Fruit fly (Drosophila melanogaster) whole organism, embryonic: ENCODE results near the gene CG1840.

Source experiments
- BEAF-32 ChIP-seq: fragments of 200-800 bp; sonication (Bioruptor generic); optimal IDR thresholded peaks from 3 replicates; lab custom pipeline; 2017; ENCODE audit warnings: missing biosample characterization, missing genetic modification characterization, mild to moderate bottlenecking, moderate library complexity, missing genetic modification reagents
- CG10366 ChIP-seq: fragments of 200-800 bp; sonication (Bioruptor generic); IDR thresholded peaks from 2 replicates; pipeline ENCODE4 v1.3.6; 2022; ENCODE audit warnings: missing biosample characterization, missing genetic modification characterization
- CG11093 ChIP-seq: fragments of 200-800 bp; sonication (Bioruptor generic); IDR thresholded peaks from 3 replicates; pipeline ENCODE4 v1.3.6; 2022; ENCODE audit warnings: missing biosample characterization, missing genetic modification characterization
- CG11504 ChIP-seq: fragments of 200-800 bp; sonication (Bioruptor generic); optimal IDR thresholded peaks from 3 replicates; lab custom pipeline; 2019; ENCODE audit warnings: missing biosample characterization, mild to moderate bottlenecking, missing genetic modification characterization, moderate library complexity
- CG12155 ChIP-seq: fragments of 200-800 bp; sonication (Bioruptor generic); optimal IDR thresholded peaks from 3 replicates; lab custom pipeline; 2016; ENCODE audit warnings: missing biosample characterization, missing genetic modification characterization
- CG12299 ChIP-seq: fragments of 200-800 bp; sonication (Bioruptor generic); optimal IDR thresholded peaks from 2 replicates; lab custom pipeline; 2018; ENCODE audit warnings: missing biosample characterization, mild to moderate bottlenecking, missing genetic modification characterization
- CG1233 ChIP-seq: fragments of 200-800 bp; sonication (Bioruptor generic); optimal IDR thresholded peaks from 4 replicates; lab custom pipeline; 2018; ENCODE audit warnings: missing biosample characterization, mild to moderate bottlenecking, missing genetic modification characterization
- CG12744 ChIP-seq: fragments of 200-800 bp; sonication (Bioruptor generic); optimal IDR thresholded peaks from 2 replicates; lab custom pipeline; 2016; ENCODE audit warnings: missing biosample characterization, missing genetic modification characterization
- CG13123 ChIP-seq: fragments of 200-800 bp; sonication (Bioruptor generic); optimal IDR thresholded peaks from 2 replicates; lab custom pipeline; 2016; ENCODE audit warnings: missing biosample characterization, missing genetic modification characterization
- CG13894 ChIP-seq: fragments of 200-800 bp; sonication (Bioruptor generic); optimal IDR thresholded peaks from 3 replicates; lab custom pipeline; 2018; ENCODE audit warnings: missing biosample characterization, mild to moderate bottlenecking, missing genetic modification characterization, moderate library complexity
- CG15601 ChIP-seq: fragments of 200-800 bp; sonication (Bioruptor generic); optimal IDR thresholded peaks from 3 replicates; lab custom pipeline; 2019; ENCODE audit warnings: missing biosample characterization, mild to moderate bottlenecking, missing genetic modification characterization, moderate library complexity
- CG15696 ChIP-seq: fragments of 200-800 bp; sonication (Bioruptor generic); optimal IDR thresholded peaks from 2 replicates; lab custom pipeline; 2019; ENCODE audit warnings: missing biosample characterization, mild to moderate bottlenecking, missing genetic modification characterization, moderate library complexity
- CG16863 ChIP-seq: fragments of 200-800 bp; sonication (Bioruptor generic); optimal IDR thresholded peaks from 3 replicates; lab custom pipeline; 2016; ENCODE audit warnings: missing biosample characterization, missing genetic modification characterization
- CG17829 ChIP-seq: fragments of 200-800 bp; optimal IDR thresholded peaks from 2 replicates; lab custom pipeline; 2019; ENCODE audit warnings: missing biosample characterization, mild to moderate bottlenecking, missing genetic modification characterization, moderate library complexity
- CG17912 ChIP-seq: fragments of 200-800 bp; sonication (Bioruptor generic); optimal IDR thresholded peaks from 2 replicates; lab custom pipeline; 2018; ENCODE audit warnings: missing biosample characterization, mild to moderate bottlenecking, missing genetic modification characterization
- CG1792 ChIP-seq: fragments of 200-800 bp; sonication (Bioruptor generic); optimal IDR thresholded peaks from 2 replicates; lab custom pipeline; 2016; ENCODE audit warnings: missing biosample characterization, missing genetic modification characterization
- CG1832 ChIP-seq: fragments of 200-800 bp; sonication (Bioruptor generic); optimal IDR thresholded peaks from 2 replicates; lab custom pipeline; 2017; ENCODE audit warnings: missing biosample characterization, mild to moderate bottlenecking, missing genetic modification characterization, inconsistent platforms
- CG2129 ChIP-seq: fragments of 200-800 bp; sonication (Bioruptor generic); IDR thresholded peaks from 2 replicates; pipeline ENCODE4 v1.3.6; 2022; ENCODE audit warnings: missing biosample characterization, missing genetic modification characterization; ENCODE audit not compliant: partially characterized antibody
- CG30403 ChIP-seq: fragments of 200-800 bp; sonication (Bioruptor generic); optimal IDR thresholded peaks from 3 replicates; lab custom pipeline; 2016; ENCODE audit warnings: missing biosample characterization, missing genetic modification characterization
- CG30431 ChIP-seq: fragments of 200-800 bp; sonication (Bioruptor generic); optimal IDR thresholded peaks from 2 replicates; lab custom pipeline; 2017; ENCODE audit warnings: missing biosample characterization, missing genetic modification characterization
- CG3726 ChIP-seq: fragments of 200-800 bp; sonication (Bioruptor generic); IDR thresholded peaks from 3 replicates; pipeline ENCODE4, ENCODE4 v1.3.6; 2022; ENCODE audit warnings: missing biosample characterization, missing genetic modification characterization
- CG4424 ChIP-seq: fragments of 200-800 bp; sonication (Bioruptor generic); optimal IDR thresholded peaks from 3 replicates; lab custom pipeline; 2016; ENCODE audit warnings: missing biosample characterization, missing genetic modification characterization
- CG6689 ChIP-seq: fragments of 200-800 bp; sonication (Bioruptor generic); IDR thresholded peaks from 2 replicates; pipeline ENCODE4 v1.3.6; 2022; ENCODE audit warnings: missing biosample characterization, missing genetic modification characterization
- CG7556 ChIP-seq: fragments of 200-800 bp; sonication (Bioruptor generic); optimal IDR thresholded peaks from 2 replicates; lab custom pipeline; 2017; ENCODE audit warnings: missing biosample characterization, mild to moderate bottlenecking, missing genetic modification characterization
- CG7963 ChIP-seq: fragments of 200-800 bp; sonication (Bioruptor generic); IDR thresholded peaks from 3 replicates; pipeline ENCODE4 v1.3.6; 2022; ENCODE audit warnings: missing biosample characterization, missing genetic modification characterization; ENCODE audit not compliant: partially characterized antibody
- CHES-1-like ChIP-seq: fragments of 200-800 bp; sonication (Bioruptor generic); optimal IDR thresholded peaks from 2 replicates; lab custom pipeline; 2016; ENCODE audit warnings: missing biosample characterization, missing genetic modification characterization
- HLH3B ChIP-seq: fragments of 200-800 bp; sonication (Bioruptor generic); IDR thresholded peaks from 2 replicates; pipeline ENCODE4 v1.3.6; 2022; ENCODE audit warnings: missing biosample characterization, missing genetic modification characterization
- Hmr ChIP-seq: fragments of 200-800 bp; sonication (Bioruptor generic); optimal IDR thresholded peaks from 3 replicates; lab custom pipeline; 2017; ENCODE audit warnings: mild to moderate bottlenecking, missing biosample characterization, missing genetic modification reagents, missing genetic modification characterization
- Mrtf ChIP-seq: fragments of 200-800 bp; sonication (Bioruptor generic); IDR thresholded peaks from 3 replicates; pipeline ENCODE4 v1.3.6; 2022; ENCODE audit warnings: missing biosample characterization, missing genetic modification characterization
- Neu2 ChIP-seq: fragments of 200-800 bp; sonication (Bioruptor generic); optimal IDR thresholded peaks from 3 replicates; lab custom pipeline; 2016; ENCODE audit warnings: missing biosample characterization, missing genetic modification characterization, borderline replicate concordance
- Pdp1 ChIP-seq, 2 experiments: fragments of 200-800 bp; sonication (Bioruptor generic); optimal IDR thresholded peaks; 3 replicates each; lab custom pipeline; 2016; ENCODE audit warnings: missing biosample characterization in 2 of 2, missing genetic modification characterization in 2 of 2, mild to moderate bottlenecking in 1 of 2, moderate library complexity in 1 of 2
- Stat92E ChIP-seq, 3 experiments: fragments of >200 bp in 2 of 3; fragments of 200-800 bp in 1 of 3; sonication (Bioruptor generic) in 1 of 3; optimal IDR thresholded peaks; 2 replicates each; lab custom pipeline; 2017 to 2019; ENCODE audit warnings: missing biosample characterization in 3 of 3, missing genetic modification characterization in 3 of 3, mild to moderate bottlenecking in 1 of 3, moderate library complexity in 1 of 3
- Taf1 ChIP-seq: fragments of 200-800 bp; sonication (Bioruptor generic); IDR thresholded peaks from 2 replicates; pipeline ENCODE4 v1.3.6; 2022; ENCODE audit warnings: missing biosample characterization, missing genetic modification characterization
- ap ChIP-seq: fragments of 200-800 bp; sonication (Bioruptor generic); IDR thresholded peaks from 2 replicates; pipeline ENCODE4 v1.3.6; 2022; ENCODE audit warnings: missing biosample characterization, missing genetic modification characterization
- cwo ChIP-seq: fragments of 200-800 bp; sonication (Bioruptor generic); optimal IDR thresholded peaks from 3 replicates; lab custom pipeline; 2017; ENCODE audit warnings: missing biosample characterization, missing genetic modification characterization, mild to moderate bottlenecking, moderate library complexity, missing genetic modification reagents
- emc ChIP-seq: fragments of 200-800 bp; sonication (Bioruptor generic); optimal IDR thresholded peaks from 2 replicates; lab custom pipeline; 2016; ENCODE audit warnings: missing biosample characterization, missing genetic modification characterization
- en ChIP-seq: fragments of 200-800 bp; sonication (Bioruptor generic); optimal IDR thresholded peaks from 2 replicates; lab custom pipeline; 2016; ENCODE audit warnings: missing biosample characterization, missing genetic modification characterization
- fd102C ChIP-seq: fragments of 200-800 bp; sonication (Bioruptor generic); optimal IDR thresholded peaks from 2 replicates; lab custom pipeline; 2018; ENCODE audit warnings: missing biosample characterization, mild to moderate bottlenecking, missing genetic modification characterization, moderate library complexity
- fd3F ChIP-seq: fragments of 200-800 bp; sonication (Bioruptor generic); optimal IDR thresholded peaks from 2 replicates; lab custom pipeline; 2018; ENCODE audit warnings: missing biosample characterization, mild to moderate bottlenecking, missing genetic modification characterization, moderate library complexity
- gsb ChIP-seq: fragments of 200-800 bp; sonication (Bioruptor generic); IDR thresholded peaks from 2 replicates; pipeline ENCODE4 v1.3.6; 2022; ENCODE audit warnings: missing biosample characterization, missing genetic modification characterization
- mirr ChIP-seq: fragments of 200-800 bp; sonication (Bioruptor generic); optimal IDR thresholded peaks from 3 replicates; lab custom pipeline; 2018; ENCODE audit warnings: missing biosample characterization, mild to moderate bottlenecking, missing genetic modification characterization
- nom ChIP-seq: fragments of 200-800 bp; sonication (Bioruptor generic); optimal IDR thresholded peaks from 2 replicates; lab custom pipeline; 2017; ENCODE audit warnings: missing biosample characterization, missing genetic modification characterization, mild to moderate bottlenecking, moderate library complexity, missing genetic modification reagents
- oc ChIP-seq: fragments of 200-800 bp; sonication (Bioruptor generic); optimal IDR thresholded peaks from 2 replicates; lab custom pipeline; 2018; ENCODE audit warnings: missing biosample characterization, mild to moderate bottlenecking, missing genetic modification characterization, moderate library complexity
- pfk ChIP-seq: fragments of 200-800 bp; sonication (Bioruptor generic); optimal IDR thresholded peaks from 2 replicates; lab custom pipeline; 2018; ENCODE audit warnings: missing biosample characterization, mild to moderate bottlenecking, missing genetic modification characterization, moderate library complexity
- pita ChIP-seq: fragments of 200-800 bp; sonication (Bioruptor generic); optimal IDR thresholded peaks from 2 replicates; lab custom pipeline; 2017; ENCODE audit warnings: missing biosample characterization, mild to moderate bottlenecking, missing genetic modification characterization
- prd ChIP-seq, 3 experiments: fragments of >200 bp in 2 of 3; fragments of 200-800 bp in 1 of 3; sonication (Bioruptor generic) in 1 of 3; optimal IDR thresholded peaks in 2 of 3; IDR thresholded peaks in 1 of 3; 2 replicates in 2 of 3; 3 replicates in 1 of 3; pipeline versions ENCODE4 v1.3.6 to Lab custom; 2017 to 2022; ENCODE audit warnings: missing biosample characterization in 1 of 3, missing genetic modification characterization in 1 of 3
- ro ChIP-seq: fragments of 200-800 bp; sonication (Bioruptor generic); IDR thresholded peaks from 2 replicates; pipeline ENCODE4 v1.3.6; 2022; ENCODE audit warnings: missing biosample characterization, missing genetic modification characterization
- stwl ChIP-seq: fragments of 200-800 bp; sonication (Bioruptor generic); optimal IDR thresholded peaks from 3 replicates; lab custom pipeline; 2018; ENCODE audit warnings: missing biosample characterization, mild to moderate bottlenecking, missing genetic modification characterization, moderate library complexity
- twi ChIP-seq: fragments of 200-800 bp; optimal IDR thresholded peaks from 2 replicates; lab custom pipeline; 2019; ENCODE audit warnings: missing biosample characterization, mild to moderate bottlenecking, missing genetic modification characterization, moderate library complexity
- zen ChIP-seq: fragments of 200-800 bp; sonication (Bioruptor generic); optimal IDR thresholded peaks from 3 replicates; lab custom pipeline; 2018; ENCODE audit warnings: missing biosample characterization, mild to moderate bottlenecking, missing genetic modification characterization, moderate library complexity

CG1840 gene

DNA sequence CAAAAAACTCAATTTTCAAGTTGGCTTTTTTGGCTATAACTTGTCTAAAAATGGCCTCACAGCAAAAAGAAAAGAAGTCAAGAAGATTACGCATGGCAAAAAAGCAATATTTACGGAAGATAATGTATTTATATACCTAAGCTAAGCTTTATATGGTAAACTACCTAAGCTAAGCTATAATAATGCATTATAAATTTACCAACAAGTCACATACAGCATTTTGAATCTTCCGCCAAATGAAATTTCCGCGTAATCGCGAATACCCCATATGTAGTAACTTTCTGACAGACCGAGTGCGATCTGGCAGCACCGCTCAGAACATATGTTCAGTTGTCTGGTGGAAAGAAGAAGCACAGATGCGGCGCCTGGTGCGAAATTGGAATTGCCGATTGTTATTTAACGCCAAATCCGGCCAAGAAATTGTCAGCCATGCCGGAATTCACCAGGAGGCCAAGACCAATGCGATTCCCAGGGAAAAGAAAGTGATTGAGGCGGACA, 3.6 kb downstream of the CG1840 start, which contains the start of gene sicily (continued):
- TF ChIP-seq CG1832 (GFP tag; lab: Kevin White, UChicago): no peak
- TF ChIP-seq CG3726 (GFP tag; lab: Robert Waterston, UW): no peak
- TF ChIP-seq HLH3B (GFP tag; lab: Robert Waterston, UW): no peak
- no peak for TF ChIP-seq Mrtf (GFP tag; lab: Robert Waterston, UW)
- TF ChIP-seq fd3F: no peak
- no peak for TF ChIP-seq ap (GFP tag; lab: Robert Waterston, UW)
- no peak for TF ChIP-seq CG11504 (tag; lab: Kevin White, UChicago)
- no peak for TF ChIP-seq oc
- no peak for TF ChIP-seq cwo
- no peak for TF ChIP-seq zen (tag; lab: Kevin White, UChicago)
- no peak for TF ChIP-seq mirr (GFP tag; lab: Kevin White, UChicago)
- TF ChIP-seq prd (optimal IDR thresholded peaks at IDR 0.05; lab: Kevin White, UChicago): no peak
- TF ChIP-seq prd (GFP tag; IDR thresholded peaks at IDR 0.05; lab: Robert Waterston, UW): no peak
- no peak for TF ChIP-seq CG1792 (GFP tag; lab: Kevin White, UChicago)
- TF ChIP-seq CG30403: no peak
- no peak for TF ChIP-seq CG30431 (GFP tag; lab: Kevin White, UChicago)
- no peak for TF ChIP-seq CG7556 (GFP tag; lab: Kevin White, UChicago)
- TF ChIP-seq stwl: peak; percentile 39
- TF ChIP-seq CG4424 (GFP tag; lab: Kevin White, UChicago): no peak
- TF ChIP-seq pita: no peak
- TF ChIP-seq Pdp1 (GFP tag; optimal IDR thresholded peaks at IDR 0.05; lab: Kevin White, UChicago): peak in 1 of 2 experiments; percentile 66
- TF ChIP-seq CG1233 (GFP tag; lab: Kevin White, UChicago): no peak
- TF ChIP-seq CG12155 (GFP tag; lab: Kevin White, UChicago): no peak
- TF ChIP-seq nom: no peak
- no peak for TF ChIP-seq pfk (GFP tag; lab: Kevin White, UChicago)
- no peak for TF ChIP-seq CG7963 (GFP tag; lab: Robert Waterston, UW)
- no peak for TF ChIP-seq CG13894
- TF ChIP-seq fd102C (GFP tag; lab: Kevin White, UChicago): no peak
- TF ChIP-seq CG15601 (tag; lab: Kevin White, UChicago): no peak
- no peak for TF ChIP-seq CG13123 (GFP tag; lab: Kevin White, UChicago)
- TF ChIP-seq BEAF-32: peak; percentile 41
- no peak for TF ChIP-seq CG12744 (GFP tag; lab: Kevin White, UChicago)
- peak; percentile 41 for TF ChIP-seq twi
- no peak for TF ChIP-seq emc (GFP tag; lab: Kevin White, UChicago)
- no peak for TF ChIP-seq CG2129 (GFP tag; lab: Robert Waterston, UW)
- no peak for TF ChIP-seq ro
- TF ChIP-seq gsb (GFP tag; lab: Robert Waterston, UW): no peak
- TF ChIP-seq CG6689: no peak
- TF ChIP-seq CG12299 (tag; lab: Kevin White, UChicago): no peak
- TF ChIP-seq CG16863 (GFP tag; lab: Kevin White, UChicago): no peak
- no peak for TF ChIP-seq CG11093 (GFP tag; lab: Robert Waterston, UW)
- no peak for TF ChIP-seq Neu2 (GFP tag; lab: Kevin White, UChicago)
- TF ChIP-seq CG17829 (tag; lab: Kevin White, UChicago): no peak
- TF ChIP-seq CG10366 (GFP tag; lab: Robert Waterston, UW): no peak
- TF ChIP-seq CG17912 (GFP tag; lab: Kevin White, UChicago): no peak
- TF ChIP-seq Hmr (GFP tag; lab: Kevin White, UChicago): no peak
- TF ChIP-seq en: no peak
- no peak for TF ChIP-seq CG15696
- TF ChIP-seq Taf1 (GFP tag; lab: Robert Waterston, UW): no peak
- no peak for TF ChIP-seq CHES-1-like (GFP tag; lab: Kevin White, UChicago)
- TF ChIP-seq Stat92E (GFP tag; optimal IDR thresholded peaks at IDR 0.05; lab: Kevin White, UChicago): no peak
